Fruit fly (Drosophila melanogaster) whole organism, pupa: ENCODE data around the gene tHMG1.
A peak's percentile ranks its signal among the peaks of the same experiment; 100 is the strongest.

ENCODE experiments used
- CG10348 ChIP-seq: fragments of 200-800 bp; sonication (Bioruptor generic); IDR thresholded peaks from 2 replicates; pipeline ENCODE4 v1.3.6; 2022; ENCODE audit warnings: missing biosample characterization, missing genetic modification characterization
- CG12605 ChIP-seq: fragments of 200-800 bp; sonication (Bioruptor generic); IDR thresholded peaks from 2 replicates; pipeline ENCODE4 v1.3.6; 2022; ENCODE audit warnings: missing biosample characterization, missing genetic modification characterization
- CG13204 ChIP-seq: fragments of 200-800 bp; sonication (Bioruptor generic); optimal IDR thresholded peaks from 2 replicates; lab custom pipeline; 2018; ENCODE audit warnings: missing biosample characterization, mild to moderate bottlenecking, missing genetic modification characterization, moderate library complexity
- CG14655 ChIP-seq: fragments of 200-800 bp; sonication (Bioruptor generic); optimal IDR thresholded peaks from 3 replicates; lab custom pipeline; 2017; ENCODE audit warnings: mild to moderate bottlenecking, missing biosample characterization, missing genetic modification reagents, missing genetic modification characterization
- CG15710 ChIP-seq: fragments of 200-800 bp; sonication (Bioruptor generic); optimal IDR thresholded peaks from 2 replicates; lab custom pipeline; 2018; ENCODE audit warnings: missing biosample characterization, mild to moderate bottlenecking, missing genetic modification characterization, moderate library complexity
- CG17806 ChIP-seq: fragments of 200-800 bp; sonication (Bioruptor generic); optimal IDR thresholded peaks from 2 replicates; lab custom pipeline; 2018; ENCODE audit warnings: missing biosample characterization, mild to moderate bottlenecking, missing genetic modification characterization, moderate library complexity
- CG32121 ChIP-seq: fragments of 200-800 bp; sonication (Bioruptor generic); IDR thresholded peaks from 2 replicates; pipeline ENCODE4 v1.3.6; 2022; ENCODE audit warnings: missing biosample characterization, missing genetic modification characterization
- CG34367 ChIP-seq: fragments of 200-800 bp; sonication (Bioruptor generic); optimal IDR thresholded peaks from 2 replicates; lab custom pipeline; 2018; ENCODE audit warnings: missing biosample characterization, mild to moderate bottlenecking, missing genetic modification characterization
- CG4496 ChIP-seq: fragments of 200-800 bp; sonication (Bioruptor generic); IDR thresholded peaks from 3 replicates; pipeline ENCODE4 v1.3.6; 2022; ENCODE audit warnings: missing biosample characterization, missing genetic modification characterization
- CG8159 ChIP-seq: fragments of 200-800 bp; sonication (Bioruptor generic); optimal IDR thresholded peaks from 3 replicates; lab custom pipeline; 2018; ENCODE audit warnings: missing biosample characterization, mild to moderate bottlenecking, missing genetic modification characterization, moderate library complexity
- CG8301 ChIP-seq: fragments of 200-800 bp; sonication (Bioruptor generic); optimal IDR thresholded peaks from 2 replicates; lab custom pipeline; 2018; ENCODE audit warnings: missing biosample characterization, mild to moderate bottlenecking, missing genetic modification characterization
- CG9948 ChIP-seq: fragments of 200-800 bp; sonication (Bioruptor generic); optimal IDR thresholded peaks from 2 replicates; lab custom pipeline; 2018; ENCODE audit warnings: missing biosample characterization, mild to moderate bottlenecking, missing genetic modification characterization, moderate library complexity
- D1 ChIP-seq: fragments of 200-800 bp; sonication (Bioruptor generic); optimal IDR thresholded peaks from 2 replicates; lab custom pipeline; 2018; ENCODE audit warnings: missing biosample characterization, mild to moderate bottlenecking, missing genetic modification characterization, moderate library complexity
- EcR ChIP-seq: fragments of 200-800 bp; sonication (Bioruptor generic); optimal IDR thresholded peaks from 3 replicates; lab custom pipeline; 2019; ENCODE audit warnings: missing biosample characterization, missing genetic modification characterization, mild to moderate bottlenecking, moderate library complexity, missing genetic modification reagents
- Ets98B ChIP-seq: fragments of 200-800 bp; sonication (Bioruptor generic); IDR thresholded peaks from 2 replicates; pipeline ENCODE4 v1.3.6; 2022; ENCODE audit warnings: missing biosample characterization, missing genetic modification characterization
- Pif1A ChIP-seq: fragments of 200-800 bp; sonication (Bioruptor generic); optimal IDR thresholded peaks from 3 replicates; lab custom pipeline; 2016; ENCODE audit warnings: missing biosample characterization, missing genetic modification characterization
- Pif1B ChIP-seq: fragments of 200-800 bp; sonication (Bioruptor generic); optimal IDR thresholded peaks from 3 replicates; lab custom pipeline; 2016; ENCODE audit warnings: missing biosample characterization, missing genetic modification characterization
- Snoo ChIP-seq: fragments of 200-800 bp; sonication (Bioruptor generic); optimal IDR thresholded peaks from 3 replicates; lab custom pipeline; 2017; ENCODE audit warnings: missing biosample characterization, mild to moderate bottlenecking, missing genetic modification characterization, inconsistent platforms
- fd96Ca ChIP-seq: fragments of 200-800 bp; sonication (Bioruptor generic); IDR thresholded peaks from 3 replicates; pipeline ENCODE4 v1.3.6; 2022; ENCODE audit warnings: missing biosample characterization, missing genetic modification characterization
- gl ChIP-seq: fragments of 200-800 bp; sonication (Bioruptor generic); optimal IDR thresholded peaks from 2 replicates; lab custom pipeline; 2018; ENCODE audit warnings: missing biosample characterization, mild to moderate bottlenecking, missing genetic modification characterization
- rn ChIP-seq: fragments of 200-800 bp; sonication (Bioruptor generic); IDR thresholded peaks from 2 replicates; pipeline ENCODE4 v1.3.6; 2022; ENCODE audit warnings: missing biosample characterization, missing genetic modification characterization

Gene tHMG1

dm6 chr3R:22465984-22466530 is 25.6 kb upstream of the tHMG1 start, which contains the start of gene Pebp1:
Gene Pebp1 (plus strand): TSS chr3R:22466034.
- TF ChIP-seq CG4496 (GFP tag; lab: Robert Waterston, UW): no peak
- no peak for TF ChIP-seq CG34367 (tag; lab: Kevin White, UChicago)
- TF ChIP-seq EcR: no peak
- TF ChIP-seq CG10348 (GFP tag; lab: Robert Waterston, UW): no peak
- no peak for TF ChIP-seq CG32121 (GFP tag; lab: Robert Waterston, UW)
- TF ChIP-seq Snoo: no peak
- TF ChIP-seq Pif1B (GFP tag; lab: Kevin White, UChicago): no peak
- TF ChIP-seq CG9948 (tag; lab: Kevin White, UChicago): no peak
- TF ChIP-seq CG8159 (tag; lab: Kevin White, UChicago): no peak
- TF ChIP-seq rn (GFP tag; lab: Robert Waterston, UW): no peak
- no peak for TF ChIP-seq CG17806 (tag; lab: Kevin White, UChicago)
- TF ChIP-seq D1: no peak
- TF ChIP-seq Pif1A (GFP tag; lab: Kevin White, UChicago): no peak
- TF ChIP-seq CG13204 (GFP tag; lab: Kevin White, UChicago): no peak
- TF ChIP-seq CG15710: no peak
- TF ChIP-seq Ets98B: no peak

dm6 chr3R:22467939-22468571 is 23.6 kb upstream of the tHMG1 start, which contains the start of the genes CG5377 and Nrx-1:
Gene CG5377 (minus strand): TSS chr3R:22468157.
Gene Nrx-1 (plus strand): TSS chr3R:22468512.
- TF ChIP-seq CG10348 (GFP tag; lab: Robert Waterston, UW): no peak

dm6 chr3R:22468829-22469487 is 22.7 kb upstream of the tHMG1 start:
- TF ChIP-seq CG9948 (tag; lab: Kevin White, UChicago): peak; percentile 65
- no peak for TF ChIP-seq CG8301
- TF ChIP-seq CG12605 (GFP tag; lab: Robert Waterston, UW): peak; percentile 48; the same call in 1 of the 2 replicates
- no peak for TF ChIP-seq CG17806 (tag; lab: Kevin White, UChicago)
- no peak for TF ChIP-seq gl
- TF ChIP-seq Ets98B: peak; percentile 60
- TF ChIP-seq CG8159 (tag; lab: Kevin White, UChicago): peak; percentile 78
- peak; percentile 77 for TF ChIP-seq fd96Ca (GFP tag; lab: Robert Waterston, UW)
- TF ChIP-seq Pif1B (GFP tag; lab: Kevin White, UChicago): peak; percentile 47
- peak; percentile 71 for TF ChIP-seq CG15710
- no peak for TF ChIP-seq rn (GFP tag; lab: Robert Waterston, UW)
- peak; percentile 55 for TF ChIP-seq CG34367 (tag; lab: Kevin White, UChicago)
- TF ChIP-seq CG10348 (GFP tag; lab: Robert Waterston, UW): no peak
- peak; percentile 77 for TF ChIP-seq CG4496 (GFP tag; lab: Robert Waterston, UW)
- TF ChIP-seq EcR: no peak
- TF ChIP-seq CG32121 (GFP tag; lab: Robert Waterston, UW): peak; percentile 36; the same call in 1 of the 2 replicates
- TF ChIP-seq D1: no peak
- no peak for TF ChIP-seq CG13204 (GFP tag; lab: Kevin White, UChicago)
- no peak for TF ChIP-seq Pif1A (GFP tag; lab: Kevin White, UChicago)
- no peak for TF ChIP-seq CG14655 (GFP tag; lab: Kevin White, UChicago)
- no peak for TF ChIP-seq Snoo

dm6 chr3R:22470064-22470463 is 21.6 kb upstream of the tHMG1 start:
- no peak for TF ChIP-seq CG34367 (tag; lab: Kevin White, UChicago)
- TF ChIP-seq CG12605 (GFP tag; lab: Robert Waterston, UW): no peak
- no peak for TF ChIP-seq Pif1A (GFP tag; lab: Kevin White, UChicago)
- TF ChIP-seq CG9948 (tag; lab: Kevin White, UChicago): no peak
- TF ChIP-seq CG32121 (GFP tag; lab: Robert Waterston, UW): no peak
- TF ChIP-seq CG13204 (GFP tag; lab: Kevin White, UChicago): no peak
- TF ChIP-seq CG15710: no peak
- no peak for TF ChIP-seq CG10348 (GFP tag; lab: Robert Waterston, UW)
- no peak for TF ChIP-seq Pif1B (GFP tag; lab: Kevin White, UChicago)
- TF ChIP-seq CG8159 (tag; lab: Kevin White, UChicago): no peak
- TF ChIP-seq Ets98B: no peak
- TF ChIP-seq CG4496 (GFP tag; lab: Robert Waterston, UW): no peak
- no peak for TF ChIP-seq Snoo
- no peak for TF ChIP-seq CG14655 (GFP tag; lab: Kevin White, UChicago)
- no peak for TF ChIP-seq rn (GFP tag; lab: Robert Waterston, UW)
- no peak for TF ChIP-seq CG8301
- TF ChIP-seq CG17806 (tag; lab: Kevin White, UChicago): no peak
- no peak for TF ChIP-seq EcR
- no peak for TF ChIP-seq D1
- no peak for TF ChIP-seq fd96Ca (GFP tag; lab: Robert Waterston, UW)

dm6 chr3R:22483537-22483936 is 8.1 kb upstream of the tHMG1 start:
- TF ChIP-seq CG8159 (tag; lab: Kevin White, UChicago) (no peak), CG8301 (no peak), CG17806 (tag; lab: Kevin White, UChicago) (no peak), CG10348 (GFP tag; lab: Robert Waterston, UW) (no peak), D1 (no peak), CG15710 (no peak), Snoo (no peak), CG32121 (GFP tag; lab: Robert Waterston, UW) (no peak), CG4496 (GFP tag; lab: Robert Waterston, UW) (no peak), CG34367 (tag; lab: Kevin White, UChicago) (no peak), CG12605 (GFP tag; lab: Robert Waterston, UW) (no peak), rn (GFP tag; lab: Robert Waterston, UW) (no peak), CG14655 (GFP tag; lab: Kevin White, UChicago) (no peak), fd96Ca (GFP tag; lab: Robert Waterston, UW) (no peak), Pif1A (GFP tag; lab: Kevin White, UChicago) (no peak), EcR (no peak), Ets98B (no peak), Pif1B (GFP tag; lab: Kevin White, UChicago) (no peak), gl (no peak)
